Worm (Caenorhabditis elegans) whole organism, late embryonic: ENCODE data around the gene tps-2.

Experiments used
- C38D4.7 ChIP-seq: fragments of 200-800 bp; sonication (Bioruptor generic); optimal IDR thresholded peaks from 2 replicates; lab custom pipeline; 2018; ENCODE audit warnings: mild to moderate bottlenecking, missing genetic modification characterization, moderate library complexity, missing compliant biosample characterization
- F13H6.1 ChIP-seq: sonication (generic microtip); optimal IDR thresholded peaks from 2 replicates; lab custom pipeline; 2016; ENCODE audit warnings: missing genetic modification characterization, missing compliant biosample characterization
- ceh-22 ChIP-seq: sonication (generic microtip); optimal IDR thresholded peaks from 2 replicates; lab custom pipeline; 2017; ENCODE audit warnings: missing biosample characterization, missing genetic modification characterization
- ceh-24 ChIP-seq: sonication (generic microtip); optimal IDR thresholded peaks from 2 replicates; lab custom pipeline; 2016; ENCODE audit warnings: mild to moderate bottlenecking, missing genetic modification characterization, missing compliant biosample characterization
- ceh-31 ChIP-seq: sonication (generic microtip); optimal IDR thresholded peaks from 2 replicates; lab custom pipeline; 2016; ENCODE audit warnings: missing genetic modification characterization, missing compliant biosample characterization
- ceh-34 ChIP-seq: sonication (generic microtip); optimal IDR thresholded peaks from 2 replicates; lab custom pipeline; 2016; ENCODE audit warnings: mild to moderate bottlenecking, missing genetic modification characterization, missing compliant biosample characterization
- ceh-48 ChIP-seq: sonication (generic microtip); optimal IDR thresholded peaks from 2 replicates; lab custom pipeline; 2016; ENCODE audit warnings: missing genetic modification characterization, inconsistent platforms, missing compliant biosample characterization
- ceh-6 ChIP-seq: fragments of 200-800 bp; sonication (Bioruptor generic); optimal IDR thresholded peaks from 2 replicates; lab custom pipeline; 2018; ENCODE audit warnings: mild to moderate bottlenecking, missing genetic modification characterization, missing compliant biosample characterization
- che-1 ChIP-seq: sonication (generic microtip); optimal IDR thresholded peaks from 2 replicates; lab custom pipeline; 2016; ENCODE audit warnings: mild to moderate bottlenecking, missing genetic modification characterization, missing compliant biosample characterization
- dmd-4 ChIP-seq: sonication (generic microtip); optimal IDR thresholded peaks from 2 replicates; lab custom pipeline; 2016; ENCODE audit warnings: borderline replicate concordance, missing genetic modification characterization, missing compliant biosample characterization
- elt-2 ChIP-seq: sonication (generic microtip); optimal IDR thresholded peaks from 2 replicates; lab custom pipeline; 2016; ENCODE audit warnings: missing genetic modification reagents, missing genetic modification characterization, missing compliant biosample characterization
- elt-4 ChIP-seq: sonication (generic microtip); optimal IDR thresholded peaks from 2 replicates; lab custom pipeline; 2016; ENCODE audit warnings: missing genetic modification characterization, missing compliant biosample characterization
- eyg-1 ChIP-seq: sonication (generic microtip); optimal IDR thresholded peaks from 2 replicates; lab custom pipeline; 2016; ENCODE audit warnings: missing genotype, missing genetic modification characterization, missing compliant biosample characterization
- fkh-10 ChIP-seq: fragments of 150-350 bp; optimal IDR thresholded peaks from 2 replicates; lab custom pipeline; 2014; ENCODE audit warnings: missing biosample characterization, missing genetic modification reagents, missing genetic modification characterization
- hlh-13 ChIP-seq: fragments of 200-800 bp; sonication (Bioruptor generic); optimal IDR thresholded peaks from 2 replicates; lab custom pipeline; 2018; ENCODE audit warnings: mild to moderate bottlenecking, missing genetic modification characterization, missing compliant biosample characterization
- madf-2 ChIP-seq: sonication (generic microtip); optimal IDR thresholded peaks from 2 replicates; lab custom pipeline; 2017; ENCODE audit warnings: missing genetic modification characterization, missing compliant biosample characterization
- nfya-1 ChIP-seq: sonication (generic microtip); optimal IDR thresholded peaks from 2 replicates; lab custom pipeline; 2017; ENCODE audit warnings: missing genetic modification characterization, mild to moderate bottlenecking, missing compliant biosample characterization, antibody characterized with exemption, moderate library complexity
- nhr-11 ChIP-seq: fragments of 150-350 bp; optimal IDR thresholded peaks from 2 replicates; lab custom pipeline; 2014; ENCODE audit warnings: missing biosample characterization, missing genetic modification characterization
- nhr-232 ChIP-seq: sonication (generic microtip); optimal IDR thresholded peaks from 2 replicates; lab custom pipeline; 2016; ENCODE audit warnings: missing genetic modification characterization, missing compliant biosample characterization
- pax-1 ChIP-seq: fragments of 150-350 bp; optimal IDR thresholded peaks from 2 replicates; lab custom pipeline; 2014; ENCODE audit warnings: missing biosample characterization, missing genetic modification characterization
- pha-2 ChIP-seq: sonication (generic microtip); optimal IDR thresholded peaks from 2 replicates; lab custom pipeline; 2017; ENCODE audit warnings: mild to moderate bottlenecking, missing genetic modification characterization, missing compliant biosample characterization
- pha-4 ChIP-seq: fragments of 150-350 bp; optimal IDR thresholded peaks from 2 replicates; lab custom pipeline; 2018; ENCODE audit warnings: missing biosample characterization, missing genetic modification reagents, missing genetic modification characterization
- pqm-1 ChIP-seq: sonication (generic microtip); optimal IDR thresholded peaks from 2 replicates; lab custom pipeline; 2016; ENCODE audit warnings: missing genetic modification characterization, missing compliant biosample characterization
- sdc-2 ChIP-seq: sonication (generic microtip); optimal IDR thresholded peaks from 2 replicates; lab custom pipeline; 2016; ENCODE audit warnings: missing genotype, missing genetic modification characterization, missing compliant biosample characterization
- tbx-2 ChIP-seq: sonication (generic microtip); optimal IDR thresholded peaks from 2 replicates; lab custom pipeline; 2016; ENCODE audit warnings: missing genetic modification characterization, missing compliant biosample characterization
- ttx-3 ChIP-seq: sonication (generic microtip); optimal IDR thresholded peaks from 2 replicates; lab custom pipeline; 2016; ENCODE audit warnings: missing genetic modification reagents, missing genetic modification characterization, missing compliant biosample characterization
- unc-3 ChIP-seq, 2 experiments: fragments of 200-800 bp in 1 of 2; sonication (Bioruptor generic) in 1 of 2; sonication (generic microtip) in 1 of 2; conservative IDR thresholded peaks in 1 of 2; optimal IDR thresholded peaks in 1 of 2; 2 replicates each; pipeline versions ENCODE4 v1.3.6 to Lab custom; 2016 to 2022; ENCODE audit warnings: missing compliant biosample characterization in 2 of 2, missing genetic modification characterization in 2 of 2, missing genetic modification reagents in 1 of 2
- unc-86 ChIP-seq: sonication (generic microtip); optimal IDR thresholded peaks from 2 replicates; lab custom pipeline; 2016; ENCODE audit warnings: missing genetic modification characterization, missing compliant biosample characterization
- ztf-16 ChIP-seq: sonication (generic microtip); optimal IDR thresholded peaks from 2 replicates; lab custom pipeline; 2017; ENCODE audit warnings: missing genetic modification characterization, missing compliant biosample characterization

The tps-2 gene

ce11 chrII:14615735-14616134 lies 15.0 kb downstream of the tps-2 start, which contains the start of gene mltn-9:
Gene mltn-9 (plus strand): TSS chrII:14616035.
- TF ChIP-seq hlh-13 (GFP tag; lab: Kevin White, UChicago) (no peak), ttx-3 (tag; lab: Kevin White, UChicago) (no peak), sdc-2 (tag; lab: Kevin White, UChicago) (no peak), nhr-232 (tag; lab: Kevin White, UChicago) (no peak), ceh-22 (tag; lab: Kevin White, UChicago) (no peak), nhr-11 (tag; lab: Kevin White, UChicago) (no peak)

ce11 chrII:14616402-14616801 lies 15.7 kb downstream of the tps-2 start:
- TF ChIP-seq che-1 (tag; lab: Kevin White, UChicago) (no peak), elt-2 (tag; lab: Kevin White, UChicago) (peak; percentile 80)

- TF ChIP-seq ceh-24 (tag; lab: Kevin White, UChicago) (no peak), ttx-3 (tag; lab: Kevin White, UChicago) (no peak)
Observed at ce11 chrII:14616927-14617326, 16.2 kb downstream of the tps-2 start.

- TF ChIP-seq pqm-1 (tag; lab: Kevin White, UChicago): no peak
- no peak for TF ChIP-seq unc-3 (GFP tag; conservative IDR thresholded peaks at IDR 0.05; lab: Robert Waterston, UW)
- no peak for TF ChIP-seq unc-3 (tag; optimal IDR thresholded peaks at IDR 0.05; lab: Kevin White, UChicago)
- TF ChIP-seq pha-4 (tag; lab: Kevin White, UChicago): no peak
- TF ChIP-seq ceh-48 (tag; lab: Kevin White, UChicago): no peak
- TF ChIP-seq elt-2 (tag; lab: Kevin White, UChicago): no peak
Observed at ce11 chrII:14618158-14618557, 17.5 kb downstream of the tps-2 start.

- no peak for TF ChIP-seq nfya-1 (tag; lab: Kevin White, UChicago)
- TF ChIP-seq hlh-13 (GFP tag; lab: Kevin White, UChicago): no peak
- TF ChIP-seq ceh-6: no peak
- TF ChIP-seq tbx-2: no peak
- no peak for TF ChIP-seq pha-2 (tag; lab: Kevin White, UChicago)
- no peak for TF ChIP-seq elt-4 (tag; lab: Kevin White, UChicago)
- TF ChIP-seq ceh-34 (tag; lab: Kevin White, UChicago): no peak
- no peak for TF ChIP-seq C38D4.7 (GFP tag; lab: Kevin White, UChicago)
- TF ChIP-seq F13H6.1: no peak
- TF ChIP-seq ceh-31 (tag; lab: Kevin White, UChicago): no peak
- no peak for TF ChIP-seq dmd-4 (tag; lab: Kevin White, UChicago)
- no peak for TF ChIP-seq ztf-16 (tag; lab: Kevin White, UChicago)
- TF ChIP-seq eyg-1 (tag; lab: Kevin White, UChicago): no peak
- TF ChIP-seq unc-86 (tag; lab: Kevin White, UChicago): no peak
- TF ChIP-seq nhr-11 (tag; lab: Kevin White, UChicago): no peak
- TF ChIP-seq pha-4 (tag; lab: Kevin White, UChicago): no peak
- TF ChIP-seq fkh-10 (GFP tag; lab: Kevin White, UChicago): no peak
- no peak for TF ChIP-seq madf-2 (tag; lab: Kevin White, UChicago)
- no peak for TF ChIP-seq unc-3 (GFP tag; conservative IDR thresholded peaks at IDR 0.05; lab: Robert Waterston, UW)
- no peak for TF ChIP-seq unc-3 (tag; optimal IDR thresholded peaks at IDR 0.05; lab: Kevin White, UChicago)
- TF ChIP-seq, all 69 proteins: peak for 0
Observed at ce11 chrII:14618764-14619163, 18.1 kb downstream of the tps-2 start.

ce11 chrII:14619806-14620205 lies 19.1 kb downstream of the tps-2 start:
- TF ChIP-seq elt-2 (tag; lab: Kevin White, UChicago) (peak; percentile 33), ceh-22 (tag; lab: Kevin White, UChicago) (no peak)

- TF ChIP-seq pax-1 (tag; lab: Kevin White, UChicago): no peak
Observed at ce11 chrII:14620730-14621129, 20.0 kb downstream of the tps-2 start.
